Worm (Caenorhabditis elegans): Measurements from ENCODE around the gene T04C12.9.

The T04C12.9 gene

DNA sequence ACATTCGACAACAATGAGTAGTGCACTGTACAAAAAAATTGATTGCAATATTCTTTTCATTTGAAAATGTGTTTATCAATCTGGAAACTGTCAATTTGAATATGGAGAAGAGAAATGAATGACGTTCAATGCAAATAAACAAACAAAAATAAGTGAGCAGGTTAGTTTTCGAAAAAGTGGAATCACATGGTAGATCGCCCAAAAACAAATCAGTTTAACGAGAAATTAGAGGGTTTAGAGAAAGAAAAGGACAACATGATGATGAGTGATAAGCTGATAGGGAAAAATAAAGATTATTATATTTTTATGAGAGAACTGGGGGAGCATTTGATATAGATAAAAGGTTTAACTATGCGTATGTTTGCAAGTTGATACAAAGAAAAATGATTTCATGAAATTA, 6.3 kb upstream of the T04C12.9 start, which contains the start of gene T04C12.8 (continued):
- TF ChIP-seq fkh-8 (tag; optimal IDR thresholded peaks at IDR 0.05) (no peak), jun-1 (tag; optimal IDR thresholded peaks at IDR 0.05) (peak; percentile 48), Y116A8C.19 (tag; optimal IDR thresholded peaks at IDR 0.05; ENCODE audit: borderline replicate concordance) (no peak), pag-3 (tag; optimal IDR thresholded peaks at IDR 0.05; ENCODE audit: borderline replicate concordance, insufficient read depth) (no peak), nhr-20 (tag; optimal IDR thresholded peaks at IDR 0.05) (peak; percentile 25), sox-4 (tag; optimal IDR thresholded peaks at IDR 0.05) (no peak), zag-1 (tag; optimal IDR thresholded peaks at IDR 0.05) (no peak), tlp-1 (tag; optimal IDR thresholded peaks at IDR 0.05) (peak; percentile 48), hpl-2 (GFP tag; optimal IDR thresholded peaks at IDR 0.05) (no peak), C16A3.4 (tag; optimal IDR thresholded peaks at IDR 0.05) (no peak), unc-130 (tag; optimal IDR thresholded peaks at IDR 0.05) (no peak), lin-35 (GFP tag; optimal IDR thresholded peaks at IDR 0.05) (peak in 1 of 2 experiments; percentile 41), lin-13 (GFP tag; optimal IDR thresholded peaks at IDR 0.05) (no peak), aly-2 (tag; optimal IDR thresholded peaks at IDR 0.05) (no peak), hlh-4 (tag; optimal IDR thresholded peaks at IDR 0.05) (no peak), ama-1 (optimal IDR thresholded peaks at IDR 0.05) (no peak), egl-27 (tag; optimal IDR thresholded peaks at IDR 0.05) (no peak), isw-1 (GFP tag; IDR thresholded peaks at IDR 0.05) (no peak), nhr-19 (GFP tag; conservative IDR thresholded peaks at IDR 0.05) (0 out of 2 replicates have a peak, but pooled peaks have one; percentile 10), ztf-4 (tag; optimal IDR thresholded peaks at IDR 0.05) (no peak), mab-9 (GFP tag; IDR thresholded peaks at IDR 0.05) (no peak), vab-15 (tag; optimal IDR thresholded peaks at IDR 0.05) (no peak), ceh-90 (tag; optimal IDR thresholded peaks at IDR 0.05) (no peak), irx-1 (tag; optimal IDR thresholded peaks at IDR 0.05) (no peak), snu-23 (GFP tag; optimal IDR thresholded peaks at IDR 0.05) (no peak), nhr-85 (tag) (peak; percentile 28), grh-1 (GFP tag; IDR thresholded peaks at IDR 0.05) (no peak), aha-1 (tag; optimal IDR thresholded peaks at IDR 0.05) (no peak), swsn-7 (tag; optimal IDR thresholded peaks at IDR 0.05) (no peak), blmp-1 (tag; optimal IDR thresholded peaks at IDR 0.05) (peak; percentile 3), egl-13 (tag; optimal IDR thresholded peaks at IDR 0.05) (peak; percentile 23), lir-3 (tag; optimal IDR thresholded peaks at IDR 0.05; ENCODE audit: poor library complexity) (no peak), unc-86 (tag; optimal IDR thresholded peaks at IDR 0.05) (no peak), elt-3 (tag; optimal IDR thresholded peaks at IDR 0.05) (peak in 1 of 6 experiments; percentile 4), ceh-8 (GFP tag; optimal IDR thresholded peaks at IDR 0.05) (no peak), elt-2 (tag; optimal IDR thresholded peaks at IDR 0.05) (peak; percentile 98), sptf-1 (tag; optimal IDR thresholded peaks at IDR 0.05) (no peak), C04F5.9 (tag; optimal IDR thresholded peaks at IDR 0.05) (no peak), skn-1 (tag; optimal IDR thresholded peaks at IDR 0.05) (no peak), ets-5 (GFP tag; IDR thresholded peaks at IDR 0.05) (no peak), efl-3 (GFP tag; optimal IDR thresholded peaks at IDR 0.05) (no peak), sup-37 (GFP tag; optimal IDR thresholded peaks at IDR 0.05) (no peak), pqm-1 (tag; optimal IDR thresholded peaks at IDR 0.05) (peak; percentile 24), lsy-2 (tag; optimal IDR thresholded peaks at IDR 0.05) (no peak), dpl-1 (GFP tag; optimal IDR thresholded peaks at IDR 0.05) (no peak), nhr-71 (tag; optimal IDR thresholded peaks at IDR 0.05) (peak; percentile 51), ceh-88 (GFP tag; IDR thresholded peaks at IDR 0.05) (no peak), mdl-1 (tag; optimal IDR thresholded peaks at IDR 0.05) (no peak), unc-30 (tag; optimal IDR thresholded peaks at IDR 0.05) (no peak), snpc-4 (tag; optimal IDR thresholded peaks at IDR 0.05) (no peak), C34B4.2 (tag; optimal IDR thresholded peaks at IDR 0.05) (no peak), nhr-12 (tag; optimal IDR thresholded peaks at IDR 0.05) (no peak), ces-1 (GFP tag; optimal IDR thresholded peaks at IDR 0.05) (no peak), pax-3 (tag; optimal IDR thresholded peaks at IDR 0.05) (no peak)

All from whole organism, L1 larva.